Worm (Caenorhabditis elegans): ENCODE data around the gene C05D12.4.

ce11 chrII:11450882-11451281, 19.2 kb downstream of the C05D12.4 start:
- TF ChIP-seq unc-62 (GFP tag; optimal IDR thresholded peaks at IDR 0.05) (no peak), nhr-85 (tag) (no peak), nhr-20 (tag; optimal IDR thresholded peaks at IDR 0.05) (no peak), ztf-11 (tag; optimal IDR thresholded peaks at IDR 0.05) (no peak), nhr-76 (tag; optimal IDR thresholded peaks at IDR 0.05) (no peak), Y116A8C.19 (tag; optimal IDR thresholded peaks at IDR 0.05; ENCODE audit: borderline replicate concordance) (no peak), snpc-4 (tag; optimal IDR thresholded peaks at IDR 0.05) (no peak), pax-3 (tag; optimal IDR thresholded peaks at IDR 0.05) (no peak)

Measured in whole organism, L1 larva.